Worm (Caenorhabditis elegans): ENCODE measurements around the gene glf-1.

Gene glf-1

ce11 chrIV:5895190-5895589, 9.6 kb downstream of the glf-1 start, which contains the start of gene nspb-6:
TSS of gene nspb-6 (plus strand) at chrIV:5895490.
- TF ChIP-seq madf-5 (GFP tag; IDR thresholded peaks at IDR 0.05) (no peak), ama-1 (optimal IDR thresholded peaks at IDR 0.05) (no peak), R02D3.7 (tag; optimal IDR thresholded peaks at IDR 0.05) (no peak), dmd-9 (GFP tag; IDR thresholded peaks at IDR 0.05) (no peak), arid-1 (GFP tag; conservative IDR thresholded peaks at IDR 0.05) (no peak), tag-97 (GFP tag; IDR thresholded peaks at IDR 0.05) (no peak), lim-7 (GFP tag; IDR thresholded peaks at IDR 0.05) (no peak), D1046.2 (GFP tag; IDR thresholded peaks at IDR 0.05) (no peak), gei-8 (GFP tag; optimal IDR thresholded peaks at IDR 0.05) (no peak), zfp-2 (tag; optimal IDR thresholded peaks at IDR 0.05) (no peak), spr-3 (GFP tag; optimal IDR thresholded peaks at IDR 0.05) (no peak), hlh-30 (tag; optimal IDR thresholded peaks at IDR 0.05; ENCODE audit: insufficient read depth) (no peak), lir-3 (tag; optimal IDR thresholded peaks at IDR 0.05) (no peak), ceh-28 (tag; optimal IDR thresholded peaks at IDR 0.05) (no peak)

DNA sequence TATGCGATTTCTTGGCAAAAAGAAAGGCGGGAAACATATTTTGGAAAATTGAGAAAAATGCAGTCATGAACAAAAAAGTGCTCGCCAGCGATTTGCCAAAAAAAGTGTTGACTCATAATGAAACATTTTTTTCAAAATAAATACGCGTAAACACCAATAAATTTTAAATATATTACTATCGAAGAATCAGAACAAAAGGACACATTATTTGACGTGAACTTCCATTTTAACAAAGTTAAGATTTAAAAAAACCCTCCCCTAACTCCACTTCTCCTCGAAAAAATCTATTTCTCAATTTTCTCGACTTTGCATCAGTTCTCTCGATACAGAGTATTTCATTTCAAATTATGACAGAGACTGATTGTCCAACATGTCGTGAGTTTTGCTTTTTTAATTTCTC, 10.7 kb downstream of the glf-1 start, which contains the start of gene pck-3:
TSS of gene pck-3 (plus strand) at position 301 of the 400 bp plus-strand sequence.
- no peak for TF ChIP-seq ZK546.5 (tag; optimal IDR thresholded peaks at IDR 0.05)
- TF ChIP-seq pqm-1 (tag; optimal IDR thresholded peaks at IDR 0.05), result no peak
- TF ChIP-seq lir-3 (tag; optimal IDR thresholded peaks at IDR 0.05), result no peak
- TF ChIP-seq tra-1 (GFP tag; IDR thresholded peaks at IDR 0.05), result no peak
- no peak for TF ChIP-seq ZK337.2 (GFP tag; IDR thresholded peaks at IDR 0.05)
- no peak for TF ChIP-seq cey-2 (tag; optimal IDR thresholded peaks at IDR 0.05; ENCODE audit: borderline replicate concordance, insufficient read depth)
- no peak for TF ChIP-seq hmg-1.1 (GFP tag; IDR thresholded peaks at IDR 0.05)
- no peak for TF ChIP-seq pha-4 (GFP tag; IDR thresholded peaks at IDR 0.05)
- TF ChIP-seq pha-4 (tag; optimal IDR thresholded peaks at IDR 0.05), result no peak
- no peak for TF ChIP-seq skn-1 (tag; optimal IDR thresholded peaks at IDR 0.05)
- TF ChIP-seq mdl-1 (tag; optimal IDR thresholded peaks at IDR 0.05), result no peak
- no peak for TF ChIP-seq F37D6.2 (tag; optimal IDR thresholded peaks at IDR 0.05)
- no peak for TF ChIP-seq unc-130 (GFP tag; optimal IDR thresholded peaks at IDR 0.05)

ce11 chrIV:5902730-5903129, 17.1 kb downstream of the glf-1 start:
- peak; percentile 75 for TF ChIP-seq ces-1 (GFP tag; optimal IDR thresholded peaks at IDR 0.05)
- no peak for TF ChIP-seq nhr-102 (tag; optimal IDR thresholded peaks at IDR 0.05)

- no peak for TF ChIP-seq lin-1 (GFP tag; IDR thresholded peaks at IDR 0.05)
- no peak for TF ChIP-seq ceh-44 (GFP tag; IDR thresholded peaks at IDR 0.05)
- no peak for TF ChIP-seq mep-1 (tag; optimal IDR thresholded peaks at IDR 0.05)
- TF ChIP-seq dve-1 (tag; optimal IDR thresholded peaks at IDR 0.05; ENCODE audit: insufficient read depth), result no peak
- no peak for TF ChIP-seq zag-1 (tag; optimal IDR thresholded peaks at IDR 0.05)
- TF ChIP-seq D1046.2 (GFP tag; IDR thresholded peaks at IDR 0.05), result no peak
- TF ChIP-seq nhr-48 (tag; optimal IDR thresholded peaks at IDR 0.05), result no peak
- no peak for TF ChIP-seq nhr-76 (tag; optimal IDR thresholded peaks at IDR 0.05)
- no peak for TF ChIP-seq R02D3.7 (tag; optimal IDR thresholded peaks at IDR 0.05)
- TF ChIP-seq ceh-62 (tag; optimal IDR thresholded peaks at IDR 0.05), result no peak
- no peak for TF ChIP-seq lin-13 (GFP tag; optimal IDR thresholded peaks at IDR 0.05)
- TF ChIP-seq aha-1 (tag), result no peak
- no peak for TF ChIP-seq nhr-42 (GFP tag; IDR thresholded peaks at IDR 0.05)
- TF ChIP-seq egl-27 (tag; optimal IDR thresholded peaks at IDR 0.05), result no peak
- TF ChIP-seq nhr-77 (tag; optimal IDR thresholded peaks at IDR 0.05), result no peak
Observed at ce11 chrIV:5903305-5903778, 17.7 kb downstream of the glf-1 start, which contains the start of gene H04M03.12. TSS of gene H04M03.12 (minus strand) at chrIV:5903355.

Data from whole organism, L4 larva.